Fruit fly (Drosophila melanogaster) whole organism, embryonic: Measurements from ENCODE around the gene chrb.

Source experiments
- Atf3 ChIP-seq: fragments of 200-800 bp; sonication (Bioruptor generic); optimal IDR thresholded peaks from 3 replicates; lab custom pipeline; 2016; ENCODE audit warnings: missing biosample characterization, missing genetic modification characterization
- CG10366 ChIP-seq: fragments of 200-800 bp; sonication (Bioruptor generic); IDR thresholded peaks from 2 replicates; pipeline ENCODE4 v1.3.6; 2022; ENCODE audit warnings: missing biosample characterization, missing genetic modification characterization
- CG10654 ChIP-seq: fragments of 200-800 bp; sonication (Bioruptor generic); optimal IDR thresholded peaks from 2 replicates; lab custom pipeline; 2016; ENCODE audit warnings: missing biosample characterization, missing genetic modification characterization
- CG10959 ChIP-seq: fragments of 200-800 bp; sonication (Bioruptor generic); IDR thresholded peaks from 2 replicates; pipeline ENCODE4 v1.3.6; 2022; ENCODE audit warnings: missing biosample characterization, missing genetic modification characterization
- CG11247 ChIP-seq: fragments of 200-800 bp; sonication (Bioruptor generic); IDR thresholded peaks from 2 replicates; pipeline ENCODE4 v1.3.6; 2022; ENCODE audit warnings: missing biosample characterization, missing genetic modification characterization
- CG11504 ChIP-seq: fragments of 200-800 bp; sonication (Bioruptor generic); optimal IDR thresholded peaks from 3 replicates; lab custom pipeline; 2019; ENCODE audit warnings: missing biosample characterization, mild to moderate bottlenecking, missing genetic modification characterization, moderate library complexity
- CG14050 ChIP-seq: fragments of 200-800 bp; sonication (Bioruptor generic); IDR thresholded peaks from 3 replicates; pipeline ENCODE4 v1.3.6; 2022; ENCODE audit warnings: missing biosample characterization, missing genetic modification characterization
- CG14710 ChIP-seq: fragments of 200-800 bp; sonication (Bioruptor generic); optimal IDR thresholded peaks from 3 replicates; lab custom pipeline; 2019; ENCODE audit warnings: missing biosample characterization, mild to moderate bottlenecking, missing genetic modification characterization, moderate library complexity
- CG15073 ChIP-seq: fragments of 200-800 bp; sonication (Bioruptor generic); optimal IDR thresholded peaks from 2 replicates; lab custom pipeline; 2016; ENCODE audit warnings: missing biosample characterization, missing genetic modification characterization
- CG15601 ChIP-seq: fragments of 200-800 bp; sonication (Bioruptor generic); optimal IDR thresholded peaks from 3 replicates; lab custom pipeline; 2019; ENCODE audit warnings: missing biosample characterization, mild to moderate bottlenecking, missing genetic modification characterization, moderate library complexity
- CG17359 ChIP-seq: fragments of 200-800 bp; sonication (Bioruptor generic); optimal IDR thresholded peaks from 3 replicates; lab custom pipeline; 2018; ENCODE audit warnings: missing biosample characterization, mild to moderate bottlenecking, missing genetic modification characterization, moderate library complexity
- CG17802 ChIP-seq: fragments of 200-800 bp; sonication (Bioruptor generic); optimal IDR thresholded peaks from 2 replicates; lab custom pipeline; 2018; ENCODE audit warnings: missing biosample characterization, mild to moderate bottlenecking, missing genetic modification characterization, moderate library complexity
- CG18011 ChIP-seq: fragments of 200-800 bp; sonication (Bioruptor generic); optimal IDR thresholded peaks from 2 replicates; lab custom pipeline; 2017; ENCODE audit warnings: missing biosample characterization, missing genetic modification characterization, mild to moderate bottlenecking, moderate library complexity, missing genotype
- CG2678 ChIP-seq: fragments of 200-800 bp; sonication (Bioruptor generic); optimal IDR thresholded peaks from 3 replicates; lab custom pipeline; 2019; ENCODE audit warnings: missing biosample characterization, mild to moderate bottlenecking, missing genetic modification characterization, moderate library complexity
- CG2875 ChIP-seq: fragments of 200-800 bp; sonication (Bioruptor generic); optimal IDR thresholded peaks from 2 replicates; lab custom pipeline; 2017; ENCODE audit warnings: missing biosample characterization, mild to moderate bottlenecking, missing genetic modification characterization, missing genetic modification reagents
- CG3995 ChIP-seq: fragments of 200-800 bp; sonication (Bioruptor generic); optimal IDR thresholded peaks from 3 replicates; lab custom pipeline; 2016; ENCODE audit warnings: missing biosample characterization, missing genetic modification characterization
- CG42726 ChIP-seq: fragments of 200-800 bp; sonication (Bioruptor generic); IDR thresholded peaks from 2 replicates; pipeline ENCODE4 v1.3.6; 2022; ENCODE audit warnings: missing biosample characterization, missing genetic modification characterization; ENCODE audit not compliant: partially characterized antibody
- CG6254 ChIP-seq: fragments of 200-800 bp; sonication (Bioruptor generic); optimal IDR thresholded peaks from 3 replicates; lab custom pipeline; 2017; ENCODE audit warnings: mild to moderate bottlenecking, missing biosample characterization, missing genetic modification reagents, missing genetic modification characterization
- CG7271 ChIP-seq: fragments of 200-800 bp; sonication (Bioruptor generic); optimal IDR thresholded peaks from 2 replicates; lab custom pipeline; 2018; ENCODE audit warnings: missing biosample characterization, mild to moderate bottlenecking, missing genetic modification characterization, moderate library complexity
- CG7556 ChIP-seq: fragments of 200-800 bp; sonication (Bioruptor generic); optimal IDR thresholded peaks from 2 replicates; lab custom pipeline; 2017; ENCODE audit warnings: missing biosample characterization, mild to moderate bottlenecking, missing genetic modification characterization
- CG7963 ChIP-seq: fragments of 200-800 bp; sonication (Bioruptor generic); IDR thresholded peaks from 3 replicates; pipeline ENCODE4 v1.3.6; 2022; ENCODE audit warnings: missing biosample characterization, missing genetic modification characterization; ENCODE audit not compliant: partially characterized antibody
- CG8089 ChIP-seq: fragments of 200-800 bp; sonication (Bioruptor generic); optimal IDR thresholded peaks from 3 replicates; lab custom pipeline; 2016; ENCODE audit warnings: missing biosample characterization, missing genetic modification characterization
- CG8359 ChIP-seq: fragments of 200-800 bp; sonication (Bioruptor generic); optimal IDR thresholded peaks from 2 replicates; lab custom pipeline; 2017; ENCODE audit warnings: missing biosample characterization, mild to moderate bottlenecking, missing genetic modification characterization, borderline replicate concordance
- CG8765 ChIP-seq: fragments of 200-800 bp; sonication (Bioruptor generic); IDR thresholded peaks from 2 replicates; pipeline ENCODE4 v1.3.6; 2022; ENCODE audit warnings: missing biosample characterization, missing genetic modification characterization
- D ChIP-seq, 2 experiments: fragments of 200-800 bp in 1 of 2; fragments of >200 bp in 1 of 2; sonication (Bioruptor generic) in 1 of 2; optimal IDR thresholded peaks; 2 replicates in 1 of 2; 3 replicates in 1 of 2; lab custom pipeline; 2017; ENCODE audit warnings: mild to moderate bottlenecking in 1 of 2, missing biosample characterization in 1 of 2, missing genetic modification characterization in 1 of 2, missing genetic modification reagents in 1 of 2
- Dad ChIP-seq: fragments of 200-800 bp; sonication (Bioruptor generic); optimal IDR thresholded peaks from 3 replicates; lab custom pipeline; 2016; ENCODE audit warnings: missing biosample characterization, missing genetic modification characterization
- Dek ChIP-seq: fragments of 200-800 bp; sonication (Bioruptor generic); optimal IDR thresholded peaks from 3 replicates; lab custom pipeline; 2019; ENCODE audit warnings: missing biosample characterization, mild to moderate bottlenecking, missing genetic modification characterization, moderate library complexity
- E2f2 ChIP-seq: fragments of 200-800 bp; sonication (Bioruptor generic); IDR thresholded peaks from 2 replicates; pipeline ENCODE4 v1.3.6; 2022; ENCODE audit warnings: missing biosample characterization, missing genetic modification characterization
- Lim3 ChIP-seq: fragments of 200-800 bp; sonication (Bioruptor generic); IDR thresholded peaks from 2 replicates; pipeline ENCODE4 v1.3.6; 2022; ENCODE audit warnings: missing biosample characterization, missing genetic modification characterization
- Meics ChIP-seq: fragments of 200-800 bp; sonication (Bioruptor generic); optimal IDR thresholded peaks from 2 replicates; lab custom pipeline; 2017; ENCODE audit warnings: missing biosample characterization, mild to moderate bottlenecking, missing genetic modification characterization
- Stat92E ChIP-seq, 3 experiments: fragments of >200 bp in 2 of 3; fragments of 200-800 bp in 1 of 3; sonication (Bioruptor generic) in 1 of 3; optimal IDR thresholded peaks; 2 replicates each; lab custom pipeline; 2017 to 2019; ENCODE audit warnings: missing biosample characterization in 3 of 3, missing genetic modification characterization in 3 of 3, mild to moderate bottlenecking in 1 of 3, moderate library complexity in 1 of 3
- Trl ChIP-seq, 3 experiments: fragments of >200 bp in 2 of 3; fragments of 200-800 bp in 1 of 3; sonication (Bioruptor generic) in 1 of 3; optimal IDR thresholded peaks; 2 replicates in 1 of 3; 3 replicates in 2 of 3; lab custom pipeline; 2016 to 2017; ENCODE audit warnings: missing biosample characterization in 1 of 3, missing genetic modification characterization in 1 of 3
- chm ChIP-seq: fragments of 200-800 bp; sonication (Bioruptor generic); IDR thresholded peaks from 2 replicates; pipeline ENCODE4 v1.3.6; 2022; ENCODE audit warnings: missing biosample characterization, missing genetic modification characterization
- crol ChIP-seq: fragments of 200-800 bp; sonication (Bioruptor generic); IDR thresholded peaks from 2 replicates; pipeline ENCODE4 v1.3.6; 2022; ENCODE audit warnings: missing biosample characterization, missing genetic modification characterization
- da ChIP-seq: fragments of 200-800 bp; sonication (Bioruptor generic); optimal IDR thresholded peaks from 2 replicates; lab custom pipeline; 2016; ENCODE audit warnings: missing biosample characterization, missing genetic modification characterization
- dmrt11E ChIP-seq: fragments of 200-800 bp; sonication (Bioruptor generic); optimal IDR thresholded peaks from 3 replicates; lab custom pipeline; 2018; ENCODE audit warnings: missing biosample characterization, mild to moderate bottlenecking, missing genetic modification characterization, moderate library complexity
- eyg ChIP-seq: fragments of 200-800 bp; sonication (Bioruptor generic); optimal IDR thresholded peaks from 3 replicates; lab custom pipeline; 2016; ENCODE audit warnings: missing biosample characterization, missing genetic modification characterization
- gt ChIP-seq: fragments of 200-800 bp; sonication (Bioruptor generic); IDR thresholded peaks from 2 replicates; pipeline ENCODE4 v1.3.6; 2022; ENCODE audit warnings: missing biosample characterization, missing genetic modification characterization
- ham ChIP-seq: fragments of 200-800 bp; sonication (Bioruptor generic); IDR thresholded peaks from 2 replicates; pipeline ENCODE4 v1.3.6; 2022; ENCODE audit warnings: missing biosample characterization, missing genetic modification characterization
- hbn ChIP-seq: fragments of 200-800 bp; sonication (Bioruptor generic); IDR thresholded peaks from 2 replicates; pipeline ENCODE4 v1.3.6; 2022; ENCODE audit warnings: missing biosample characterization, missing genetic modification characterization; ENCODE audit not compliant: partially characterized antibody
- lab ChIP-seq: fragments of 200-800 bp; sonication (Bioruptor generic); optimal IDR thresholded peaks from 3 replicates; lab custom pipeline; 2017; ENCODE audit warnings: missing biosample characterization, missing genetic modification characterization, mild to moderate bottlenecking, moderate library complexity, missing genetic modification reagents
- mld ChIP-seq: fragments of 200-800 bp; sonication (Bioruptor generic); IDR thresholded peaks from 3 replicates; pipeline ENCODE4 v1.3.6; 2022; ENCODE audit warnings: missing biosample characterization, missing genetic modification characterization; ENCODE audit not compliant: partially characterized antibody
- p53 ChIP-seq: fragments of 200-800 bp; sonication (Bioruptor generic); optimal IDR thresholded peaks from 2 replicates; lab custom pipeline; 2016; ENCODE audit warnings: missing biosample characterization, missing genetic modification characterization
- scrt ChIP-seq: fragments of 200-800 bp; sonication (Bioruptor generic); optimal IDR thresholded peaks from 2 replicates; lab custom pipeline; 2018; ENCODE audit warnings: missing biosample characterization, mild to moderate bottlenecking, missing genetic modification characterization, moderate library complexity
- sd ChIP-seq: fragments of 200-800 bp; sonication (Bioruptor generic); optimal IDR thresholded peaks from 3 replicates; lab custom pipeline; 2018; ENCODE audit warnings: missing biosample characterization, mild to moderate bottlenecking, missing genetic modification characterization, moderate library complexity
- sob ChIP-seq: fragments of 200-800 bp; sonication (Bioruptor generic); IDR thresholded peaks from 2 replicates; pipeline ENCODE4 v1.3.6; 2022; ENCODE audit warnings: missing biosample characterization, missing genetic modification characterization
- tap ChIP-seq: fragments of 200-800 bp; optimal IDR thresholded peaks from 3 replicates; lab custom pipeline; 2019; ENCODE audit warnings: missing biosample characterization, mild to moderate bottlenecking, missing genetic modification characterization, moderate library complexity
- tgo ChIP-seq: fragments of 200-800 bp; sonication (Bioruptor generic); IDR thresholded peaks from 3 replicates; pipeline ENCODE4 v1.3.6; 2022; ENCODE audit warnings: missing biosample characterization, missing genetic modification characterization
- usp ChIP-seq: fragments of >200 bp; optimal IDR thresholded peaks from 2 replicates; lab custom pipeline; 2017; ENCODE audit warnings: missing biosample characterization, missing genetic modification characterization
- wor ChIP-seq: fragments of 200-800 bp; sonication (Bioruptor generic); IDR thresholded peaks from 2 replicates; pipeline ENCODE4 v1.3.6; 2022; ENCODE audit warnings: missing biosample characterization, missing genetic modification characterization

chrb gene

dm6 chr3L:11483135-11483534 lies 4.2 kb upstream of the chrb start (continued):
- TF ChIP-seq Trl (optimal IDR thresholded peaks at IDR 0.05; lab: Kevin White, UChicago): no peak
- peak; percentile 35 for TF ChIP-seq Trl (GFP tag; optimal IDR thresholded peaks at IDR 0.05; lab: Kevin White, UChicago)
- TF ChIP-seq Dek (tag; lab: Kevin White, UChicago): no peak
- no peak for TF ChIP-seq CG18011 (GFP tag; lab: Kevin White, UChicago)
- TF ChIP-seq CG7271 (tag; lab: Kevin White, UChicago): no peak
- no peak for TF ChIP-seq Atf3 (GFP tag; lab: Kevin White, UChicago)
- peak; percentile 14 for TF ChIP-seq CG17359 (tag; lab: Kevin White, UChicago)
- TF ChIP-seq CG2875 (GFP tag; lab: Kevin White, UChicago): no peak
- TF ChIP-seq CG42726 (GFP tag; lab: Robert Waterston, UW): no peak
- no peak for TF ChIP-seq CG7963 (GFP tag; lab: Robert Waterston, UW)
- peak; percentile 17 for TF ChIP-seq CG8359
- TF ChIP-seq ham (GFP tag; lab: Robert Waterston, UW): no peak
- no peak for TF ChIP-seq CG15601 (tag; lab: Kevin White, UChicago)
- no peak for TF ChIP-seq CG15073 (GFP tag; lab: Kevin White, UChicago)
- TF ChIP-seq CG11504 (tag; lab: Kevin White, UChicago): peak; percentile 67
- TF ChIP-seq CG17802 (tag; lab: Kevin White, UChicago): peak; percentile 12
- no peak for TF ChIP-seq gt (GFP tag; lab: Robert Waterston, UW)
- TF ChIP-seq crol (GFP tag; lab: Robert Waterston, UW): no peak
- TF ChIP-seq E2f2 (GFP tag; lab: Robert Waterston, UW): no peak
- TF ChIP-seq sob: no peak
- no peak for TF ChIP-seq Stat92E (GFP tag; optimal IDR thresholded peaks at IDR 0.05; lab: Kevin White, UChicago)
- TF ChIP-seq CG10366: no peak
- no peak for TF ChIP-seq da (GFP tag; lab: Kevin White, UChicago)
- TF ChIP-seq mld (GFP tag; lab: Robert Waterston, UW): 0 out of 3 replicates have a peak, but pooled peaks have one; percentile 26
- no peak for TF ChIP-seq scrt (GFP tag; lab: Kevin White, UChicago)
- TF ChIP-seq CG3995 (GFP tag; lab: Kevin White, UChicago): no peak
- TF ChIP-seq tap: peak; percentile 14
- no peak for TF ChIP-seq CG11247 (GFP tag; lab: Robert Waterston, UW)
- peak; percentile 21 for TF ChIP-seq eyg (GFP tag; lab: Kevin White, UChicago)
- no peak for TF ChIP-seq Dad (GFP tag; lab: Kevin White, UChicago)
- TF ChIP-seq dmrt11E (tag; lab: Kevin White, UChicago): peak; percentile 41
- peak; percentile 64 for TF ChIP-seq CG7556 (GFP tag; lab: Kevin White, UChicago)
- no peak for TF ChIP-seq CG14050 (GFP tag; lab: Robert Waterston, UW)
- TF ChIP-seq Meics: peak; percentile 40
- no peak for TF ChIP-seq wor
- TF ChIP-seq CG2678 (tag; lab: Kevin White, UChicago): peak; percentile 70
- no peak for TF ChIP-seq usp (GFP tag; lab: Kevin White, UChicago)
- no peak for TF ChIP-seq CG10959
- TF ChIP-seq tgo (GFP tag; lab: Robert Waterston, UW): peak; percentile 18; the same call in 1 of the 3 replicates
- no peak for TF ChIP-seq Lim3 (GFP tag; lab: Robert Waterston, UW)
- no peak for TF ChIP-seq CG8765 (GFP tag; lab: Robert Waterston, UW)
- TF ChIP-seq CG6254 (GFP tag; lab: Kevin White, UChicago): peak; percentile 27
- no peak for TF ChIP-seq D (optimal IDR thresholded peaks at IDR 0.05; lab: Kevin White, UChicago)
- TF ChIP-seq D (GFP tag; optimal IDR thresholded peaks at IDR 0.05; lab: Kevin White, UChicago): peak; percentile 63
- TF ChIP-seq CG14710 (tag; lab: Kevin White, UChicago): peak; percentile 36
- no peak for TF ChIP-seq sd (tag; lab: Kevin White, UChicago)
- TF ChIP-seq CG8089 (GFP tag; lab: Kevin White, UChicago): no peak
- no peak for TF ChIP-seq p53
- peak; percentile 55 for TF ChIP-seq lab (GFP tag; lab: Kevin White, UChicago)
- TF ChIP-seq hbn (GFP tag; lab: Robert Waterston, UW): no peak
- TF ChIP-seq chm (GFP tag; lab: Robert Waterston, UW): no peak
- TF ChIP-seq CG10654 (GFP tag; lab: Kevin White, UChicago): no peak
